Fruit fly (Drosophila melanogaster): ENCODE data around the gene Tom40.

Tom40 gene

DNA sequence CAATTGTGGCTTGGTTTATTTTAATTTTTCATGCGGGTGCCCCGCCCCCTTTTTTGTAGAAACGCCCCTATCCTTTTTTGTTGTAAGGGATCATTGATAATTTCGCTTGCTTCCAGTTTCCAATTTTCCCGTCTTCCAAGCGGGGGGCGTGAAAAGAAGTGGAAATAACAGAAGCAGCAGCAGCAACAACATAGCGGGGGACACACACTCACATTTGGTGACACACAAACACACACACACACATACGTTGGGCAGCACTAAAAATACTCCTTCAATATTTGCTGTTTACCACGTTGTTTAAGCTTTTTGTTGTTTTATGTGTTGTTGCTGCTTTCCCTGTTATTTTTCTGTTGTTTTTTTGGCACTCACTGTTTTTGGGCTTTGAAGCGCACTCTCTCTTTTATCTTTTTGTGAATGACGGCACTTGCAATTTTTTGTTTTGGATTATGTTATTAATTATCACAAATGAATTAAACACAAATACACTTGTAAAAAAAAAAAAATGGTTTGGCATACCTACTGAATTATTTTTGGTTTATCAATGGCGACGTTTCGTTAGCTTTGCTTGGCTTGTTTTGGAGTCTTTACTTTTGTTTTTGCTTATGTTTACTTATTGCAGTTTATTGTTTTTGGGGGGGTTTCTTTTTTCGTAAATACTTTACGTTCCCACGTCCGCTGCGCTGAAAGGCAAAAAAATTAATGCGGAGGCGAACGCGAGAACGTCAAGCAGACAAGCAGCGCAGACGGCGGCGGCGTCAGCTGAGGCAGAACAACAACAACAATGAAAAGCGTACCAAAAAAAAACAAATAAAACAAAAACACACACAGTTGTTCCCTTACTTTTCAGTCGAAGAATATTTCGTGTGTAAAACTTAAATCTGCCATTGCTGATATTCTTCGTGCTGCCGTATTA lies 32.2 kb upstream of the Tom40 start:
- TF ChIP-seq CG33017 (tag; optimal IDR thresholded peaks at IDR 0.05) = no peak
- peak; percentile 42 for TF ChIP-seq kay (GFP tag; ENCODE audit: borderline replicate concordance)

DNA sequence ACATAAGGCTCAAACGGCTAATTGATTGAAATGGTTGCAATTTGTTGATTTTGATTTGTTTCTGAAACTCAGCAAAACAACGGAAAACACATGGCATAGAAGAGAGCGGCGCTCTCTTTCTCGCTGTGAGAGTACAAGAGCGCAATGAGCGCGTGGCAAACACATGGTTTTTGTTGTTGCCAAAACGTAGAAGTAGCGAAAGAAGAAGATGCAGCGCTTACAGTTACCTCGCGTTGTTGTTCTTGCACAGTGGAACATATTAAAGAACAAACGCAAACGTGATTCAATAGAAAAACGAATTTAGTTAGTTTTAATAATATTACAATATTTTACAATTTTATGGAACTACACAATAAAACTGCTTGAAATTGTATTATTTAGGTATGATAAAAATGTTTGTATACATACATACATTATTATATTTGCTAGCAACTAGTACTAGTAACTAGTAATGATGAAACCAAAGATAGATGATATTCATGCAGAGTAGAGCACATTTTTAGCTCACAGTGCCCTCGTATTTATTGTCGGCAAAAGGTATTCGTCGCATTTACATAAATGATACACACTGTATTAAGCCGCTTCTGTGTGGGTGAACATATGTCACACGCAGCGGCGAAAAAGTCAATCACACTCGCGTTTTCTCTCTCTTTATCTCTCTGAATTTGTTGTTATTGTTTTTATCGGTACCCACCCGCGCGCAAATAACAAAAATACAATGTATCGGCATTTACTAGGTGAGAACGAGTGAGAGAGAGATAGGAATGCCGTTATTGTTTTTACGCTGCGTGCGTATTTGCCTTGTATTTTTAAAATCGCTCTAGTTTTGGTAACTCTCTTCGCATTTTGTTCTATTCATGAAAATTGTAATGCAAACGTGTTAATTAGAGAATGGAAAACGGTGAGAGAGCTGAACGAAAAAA lies 31.3 kb upstream of the Tom40 start:
- TF ChIP-seq Clk (GFP tag; optimal IDR thresholded peaks at IDR 0.05) (peak; percentile 83), tj (GFP tag; optimal IDR thresholded peaks at IDR 0.05) (peak; percentile 83), CG5204 (GFP tag; optimal IDR thresholded peaks at IDR 0.05) (peak; percentile 81), toe (GFP tag; optimal IDR thresholded peaks at IDR 0.05) (peak; percentile 67), CG11617 (GFP tag; optimal IDR thresholded peaks at IDR 0.05) (peak; percentile 98), ovo (GFP tag; optimal IDR thresholded peaks at IDR 0.05) (peak; percentile 83), pad (GFP tag; optimal IDR thresholded peaks at IDR 0.05) (peak; percentile 92), CG7045 (GFP tag; optimal IDR thresholded peaks at IDR 0.05) (peak; percentile 92), CG7101 (tag; optimal IDR thresholded peaks at IDR 0.05) (peak; percentile 96), CG1620 (GFP tag; optimal IDR thresholded peaks at IDR 0.05) (peak; percentile 86), bab1 (GFP tag; optimal IDR thresholded peaks at IDR 0.05) (peak; percentile 95), CG33017 (tag; optimal IDR thresholded peaks at IDR 0.05) (peak; percentile 88), CG12768 (GFP tag; optimal IDR thresholded peaks at IDR 0.05) (peak; percentile 88), Mnt (GFP tag; optimal IDR thresholded peaks at IDR 0.05) (peak; percentile 93), cic (GFP tag; optimal IDR thresholded peaks at IDR 0.05) (peak; percentile 42), Crg-1 (GFP tag; optimal IDR thresholded peaks at IDR 0.05) (peak; percentile 93), kay (GFP tag; ENCODE audit: borderline replicate concordance) (peak; percentile 93), Hr96 (GFP tag; optimal IDR thresholded peaks at IDR 0.05) (peak; percentile 85), cnc (optimal IDR thresholded peaks at IDR 0.05) (no peak), CG14711 (tag; optimal IDR thresholded peaks at IDR 0.05) (peak; percentile 90)

DNA sequence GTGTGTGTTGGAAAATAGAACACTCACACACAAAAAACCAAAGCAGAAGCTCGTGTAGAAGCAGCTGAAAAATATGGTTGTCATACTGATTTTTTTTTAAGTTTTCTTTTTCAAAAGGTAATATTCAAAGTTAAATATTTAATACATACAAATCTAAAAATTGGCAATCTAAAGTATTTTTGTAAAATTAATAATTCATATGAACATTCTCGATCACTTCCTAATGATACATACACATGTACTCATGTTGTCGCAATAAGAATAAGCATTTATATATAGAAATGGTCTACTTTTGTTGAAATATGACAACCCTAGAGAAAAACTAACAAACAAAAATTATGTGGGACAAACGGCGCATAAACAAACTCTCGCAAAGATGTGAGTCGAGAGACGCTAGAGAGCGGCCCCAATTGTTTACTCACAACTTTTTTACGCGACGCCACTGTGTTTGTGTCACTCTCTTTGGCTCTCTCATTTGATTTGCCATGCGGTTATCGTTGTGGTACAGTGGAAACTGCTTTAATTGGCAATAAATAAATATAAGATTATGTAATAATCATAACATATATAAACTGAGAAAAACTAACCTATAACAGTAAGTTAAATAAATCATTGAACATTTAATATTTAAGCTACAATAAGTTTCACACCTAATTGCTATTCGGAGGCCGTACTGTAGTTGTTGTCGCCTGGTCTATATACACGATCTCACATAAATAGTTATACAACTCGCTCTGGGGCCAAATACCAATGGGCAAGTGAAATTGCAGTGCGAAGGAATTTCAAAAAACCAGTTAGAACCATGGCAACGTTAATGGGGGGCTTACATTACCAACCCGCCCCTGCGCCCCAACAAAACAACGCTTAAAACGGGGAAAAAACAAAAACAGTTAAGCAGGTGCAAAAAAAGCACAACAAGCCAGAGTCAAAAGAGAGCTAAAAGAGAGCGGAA lies 30.0 kb upstream of the Tom40 start:
- TF ChIP-seq Hr96 (GFP tag; optimal IDR thresholded peaks at IDR 0.05) (peak; percentile 94), CG1620 (GFP tag; optimal IDR thresholded peaks at IDR 0.05) (peak; percentile 96), cic (GFP tag; optimal IDR thresholded peaks at IDR 0.05) (peak; percentile 94), CG12768 (GFP tag; optimal IDR thresholded peaks at IDR 0.05) (peak; percentile 98), CG7101 (tag; optimal IDR thresholded peaks at IDR 0.05) (peak; percentile 100), CG11617 (GFP tag; optimal IDR thresholded peaks at IDR 0.05) (peak; percentile 99), cnc (optimal IDR thresholded peaks at IDR 0.05) (no peak), CG33017 (tag; optimal IDR thresholded peaks at IDR 0.05) (peak; percentile 99), Mnt (GFP tag; optimal IDR thresholded peaks at IDR 0.05) (peak; percentile 98), ovo (GFP tag; optimal IDR thresholded peaks at IDR 0.05) (peak; percentile 98), CG5204 (GFP tag; optimal IDR thresholded peaks at IDR 0.05) (peak; percentile 87), tj (GFP tag; optimal IDR thresholded peaks at IDR 0.05) (peak; percentile 94), toe (GFP tag; optimal IDR thresholded peaks at IDR 0.05) (peak; percentile 71), Crg-1 (GFP tag; optimal IDR thresholded peaks at IDR 0.05) (peak; percentile 97), CG7045 (GFP tag; optimal IDR thresholded peaks at IDR 0.05) (peak; percentile 97), CG14711 (tag; optimal IDR thresholded peaks at IDR 0.05) (peak; percentile 97), Clk (GFP tag; optimal IDR thresholded peaks at IDR 0.05) (peak; percentile 94), pad (GFP tag; optimal IDR thresholded peaks at IDR 0.05) (peak; percentile 97), bab1 (GFP tag; optimal IDR thresholded peaks at IDR 0.05) (peak; percentile 100), kay (GFP tag; ENCODE audit: borderline replicate concordance) (peak; percentile 88)

DNA sequence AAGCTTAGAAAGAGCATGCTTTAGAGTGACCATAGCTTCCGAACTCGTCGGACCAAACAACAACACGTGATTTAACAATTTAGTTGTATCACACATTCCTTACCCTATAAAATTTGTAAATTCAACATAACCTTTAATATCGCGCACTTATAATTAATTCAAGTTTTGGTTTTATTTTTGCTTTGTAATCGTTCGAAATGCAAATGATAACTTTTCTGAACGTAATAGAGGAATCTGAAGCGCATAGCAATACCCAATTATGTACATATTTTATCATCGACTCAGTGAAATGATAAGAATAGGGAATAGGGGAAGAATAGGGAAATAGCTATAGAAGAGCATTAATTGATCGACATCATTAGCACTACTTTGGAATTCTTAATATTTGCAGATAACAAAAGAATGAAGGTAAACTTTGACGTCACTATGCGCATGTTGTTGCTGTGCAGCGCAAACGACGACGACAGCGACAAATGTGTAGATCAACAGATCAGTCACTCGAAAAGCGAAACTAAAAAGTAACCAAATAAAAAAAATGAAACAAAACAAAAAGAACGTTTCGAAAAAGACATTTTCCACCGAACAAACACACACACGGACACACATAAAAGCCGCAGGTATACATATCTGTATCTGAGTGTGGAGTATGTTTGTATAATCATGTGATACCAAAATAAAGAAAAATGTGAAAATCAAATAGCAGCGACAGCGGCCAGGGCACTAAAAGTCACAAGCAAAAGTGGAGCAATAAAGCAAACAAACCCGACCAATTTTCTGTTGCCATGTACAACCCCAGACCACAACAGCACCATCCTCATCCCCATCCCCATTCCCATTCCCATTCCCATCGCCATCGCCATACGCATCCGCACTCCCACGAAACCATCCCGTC lies 29.1 kb upstream of the Tom40 start:
- TF ChIP-seq cnc (optimal IDR thresholded peaks at IDR 0.05) (no peak), bab1 (GFP tag; optimal IDR thresholded peaks at IDR 0.05) (no peak), ovo (GFP tag; optimal IDR thresholded peaks at IDR 0.05) (no peak), Hr96 (GFP tag; optimal IDR thresholded peaks at IDR 0.05) (no peak), CG1620 (GFP tag; optimal IDR thresholded peaks at IDR 0.05) (no peak), CG33017 (tag; optimal IDR thresholded peaks at IDR 0.05) (no peak), toe (GFP tag; optimal IDR thresholded peaks at IDR 0.05) (no peak)
